Fruit fly (Drosophila melanogaster): ENCODE measurements around the gene Nmd3.

The Nmd3 gene

DNA sequence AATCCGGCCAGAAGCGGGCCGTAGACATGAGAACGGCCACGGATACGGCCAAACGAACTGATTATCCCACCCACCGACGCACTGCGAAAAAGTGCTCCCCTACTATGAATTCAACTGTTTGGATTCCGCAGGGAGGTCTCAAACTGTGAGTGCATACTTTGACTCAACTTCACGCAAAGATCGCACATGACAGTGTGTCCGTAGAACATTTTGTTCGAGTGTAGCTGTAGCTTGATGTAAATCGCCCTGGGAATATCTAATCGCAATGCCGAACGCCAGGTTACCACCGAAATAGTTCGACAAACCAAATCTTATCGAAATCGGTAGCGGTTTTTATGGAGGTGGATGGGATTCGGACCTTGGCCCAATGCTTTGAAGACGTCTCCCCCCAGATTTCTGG, 23.4 kb downstream of the Nmd3 start:
- no peak for TF ChIP-seq dm (GFP tag; optimal IDR thresholded peaks at IDR 0.05)
- no peak for TF ChIP-seq unpg (GFP tag; optimal IDR thresholded peaks at IDR 0.05)
- TF ChIP-seq Gug (GFP tag; IDR thresholded peaks at IDR 0.05) = no peak; the same call in 3 of the 4 replicates
- TF ChIP-seq Hand (GFP tag; optimal IDR thresholded peaks at IDR 0.05) = peak; percentile 30
- no peak for TF ChIP-seq ERR (GFP tag; optimal IDR thresholded peaks at IDR 0.05)
- TF ChIP-seq en (GFP tag; optimal IDR thresholded peaks at IDR 0.05) = no peak
- TF ChIP-seq fd64A (GFP tag; optimal IDR thresholded peaks at IDR 0.05) = no peak
- no peak for TF ChIP-seq CG17186 (GFP tag; optimal IDR thresholded peaks at IDR 0.05)
- no peak for TF ChIP-seq CG8924 (tag; optimal IDR thresholded peaks at IDR 0.05)
- TF ChIP-seq kay (GFP tag; optimal IDR thresholded peaks at IDR 0.05) = no peak
- TF ChIP-seq odd (GFP tag; optimal IDR thresholded peaks at IDR 0.05) = no peak
- TF ChIP-seq NfI (GFP tag; optimal IDR thresholded peaks at IDR 0.05) = no peak
- TF ChIP-seq lmd (GFP tag; IDR thresholded peaks at IDR 0.05) = peak; percentile 27; the same call in 1 of the 2 replicates
- no peak for TF ChIP-seq Awh (GFP tag; IDR thresholded peaks at IDR 0.05)
- peak; percentile 9 for TF ChIP-seq CG6813 (GFP tag; optimal IDR thresholded peaks at IDR 0.05)
- TF ChIP-seq CG12769 (tag; optimal IDR thresholded peaks at IDR 0.05) = peak; percentile 66
- no peak for TF ChIP-seq fd102C (GFP tag; optimal IDR thresholded peaks at IDR 0.05)
- TF ChIP-seq Fer3 (tag; optimal IDR thresholded peaks at IDR 0.05) = peak; percentile 23
- TF ChIP-seq CG9437 (GFP tag; optimal IDR thresholded peaks at IDR 0.05) = no peak
- no peak for TF ChIP-seq CHES-1-like (GFP tag; optimal IDR thresholded peaks at IDR 0.05)
- no peak for TF ChIP-seq CG9876 (GFP tag; optimal IDR thresholded peaks at IDR 0.05)
- TF ChIP-seq CG10543 (GFP tag; optimal IDR thresholded peaks at IDR 0.05) = peak; percentile 48
- TF ChIP-seq B-H2 (GFP tag; optimal IDR thresholded peaks at IDR 0.05) = no peak
- peak; percentile 71 for TF ChIP-seq zf30C (GFP tag; optimal IDR thresholded peaks at IDR 0.05)
- TF ChIP-seq gem (tag; optimal IDR thresholded peaks at IDR 0.05) = no peak
- TF ChIP-seq az2 (GFP tag; optimal IDR thresholded peaks at IDR 0.05) = no peak
- TF ChIP-seq HmgZ (tag; optimal IDR thresholded peaks at IDR 0.05) = peak; percentile 66
- TF ChIP-seq Taf1 (GFP tag; IDR thresholded peaks at IDR 0.05) = no peak
- no peak for TF ChIP-seq CG17385 (GFP tag; optimal IDR thresholded peaks at IDR 0.05)
- no peak for TF ChIP-seq PHDP (tag; optimal IDR thresholded peaks at IDR 0.05)
- TF ChIP-seq CG8089 (GFP tag; optimal IDR thresholded peaks at IDR 0.05) = no peak
- TF ChIP-seq CG2120 (GFP tag; optimal IDR thresholded peaks at IDR 0.05) = peak; percentile 55
- peak; percentile 82 for TF ChIP-seq Hey (tag; optimal IDR thresholded peaks at IDR 0.05)
- TF ChIP-seq CG43689 (GFP tag; IDR thresholded peaks at IDR 0.05) = no peak
- peak; percentile 39 for TF ChIP-seq CG2678 (tag; optimal IDR thresholded peaks at IDR 0.05)
- TF ChIP-seq cwo (GFP tag; optimal IDR thresholded peaks at IDR 0.05) = peak; percentile 55
- peak; percentile 60 for TF ChIP-seq lab (GFP tag; optimal IDR thresholded peaks at IDR 0.05)
- peak; percentile 30; the same call in 1 of the 2 replicates for TF ChIP-seq CG14014 (GFP tag; IDR thresholded peaks at IDR 0.05)
- TF ChIP-seq ewg (GFP tag; optimal IDR thresholded peaks at IDR 0.05) = no peak
- no peak for TF ChIP-seq sisA (GFP tag; IDR thresholded peaks at IDR 0.05)
- TF ChIP-seq CG6689 (GFP tag; IDR thresholded peaks at IDR 0.05) = no peak
- TF ChIP-seq CG15696 (tag; optimal IDR thresholded peaks at IDR 0.05) = no peak
- peak; percentile 15 for TF ChIP-seq CG13296 (GFP tag; optimal IDR thresholded peaks at IDR 0.05)
- no peak for TF ChIP-seq kah (GFP tag; optimal IDR thresholded peaks at IDR 0.05)
- no peak for TF ChIP-seq Ravus (GFP tag; IDR thresholded peaks at IDR 0.05)
- TF ChIP-seq ab (GFP tag; optimal IDR thresholded peaks at IDR 0.05) = no peak
- TF ChIP-seq BtbVII (GFP tag; optimal IDR thresholded peaks at IDR 0.05) = peak; percentile 23
- TF ChIP-seq eyg (GFP tag; optimal IDR thresholded peaks at IDR 0.05) = no peak
- peak; percentile 37; the same call in 1 of the 2 replicates for TF ChIP-seq CG32532 (GFP tag; IDR thresholded peaks at IDR 0.05)
- peak; percentile 82 for TF ChIP-seq sug (tag; optimal IDR thresholded peaks at IDR 0.05)
- peak; percentile 37 for TF ChIP-seq sd (tag; optimal IDR thresholded peaks at IDR 0.05)

Measured in whole organism, embryonic.